Worm (Caenorhabditis elegans): ENCODE results near the gene C01B10.3.
"Not testable (repeated sequence)": the region's sequence is repeated elsewhere in the genome, so short reads cannot be mapped to it uniquely, and the experiment has no call there.

Gene C01B10.3

ce11 chrIV:6599447-6599846 lies 21.7 kb downstream of the C01B10.3 start, which contains the start of gene F38A5.8:
TSS of gene F38A5.8 (plus strand) at chrIV:6599747.
- TF ChIP-seq nhr-10 (tag; optimal IDR thresholded peaks at IDR 0.05) (no peak), nhr-237 (tag; optimal IDR thresholded peaks at IDR 0.05) (no peak), unc-55 (GFP tag; optimal IDR thresholded peaks at IDR 0.05) (no peak), R02D3.7 (tag; optimal IDR thresholded peaks at IDR 0.05) (no peak), nhr-77 (tag; optimal IDR thresholded peaks at IDR 0.05) (no peak), mab-5 (tag; optimal IDR thresholded peaks at IDR 0.05) (no peak), unc-39 (tag; optimal IDR thresholded peaks at IDR 0.05) (no peak), sma-3 (GFP tag; optimal IDR thresholded peaks at IDR 0.05) (no peak)

- not testable (repeated sequence) for TF ChIP-seq aly-2 (tag; optimal IDR thresholded peaks at IDR 0.05); unc-55 (GFP tag; optimal IDR thresholded peaks at IDR 0.05); lin-11 (tag; optimal IDR thresholded peaks at IDR 0.05)
These were observed 22.4 kb downstream of the C01B10.3 start, which contains the start of gene nspb-5 for ce11 chrIV:6598740-6599139. TSS of gene nspb-5 (plus strand) at chrIV:6599040.

ce11 chrIV:6597918-6598317 lies 23.2 kb downstream of the C01B10.3 start, which contains the start of gene nspb-4:
TSS of gene nspb-4 (plus strand) at chrIV:6598218.
- TF ChIP-seq fos-1 (tag; optimal IDR thresholded peaks at IDR 0.05); ama-1 (optimal IDR thresholded peaks at IDR 0.05); R02D3.7 (tag; optimal IDR thresholded peaks at IDR 0.05): not testable (repeated sequence)

ce11 chrIV:6597298-6597697 lies 23.9 kb downstream of the C01B10.3 start, which contains the start of gene F38A5.6:
TSS of gene F38A5.6 (minus strand) at chrIV:6597398.
- TF ChIP-seq gmeb-1 (tag; optimal IDR thresholded peaks at IDR 0.05): no peak

ce11 chrIV:6595912-6596311 lies 25.2 kb downstream of the C01B10.3 start, which contains the start of gene F38A5.22:
TSS of gene F38A5.22 (minus strand) at chrIV:6595940.
- TF ChIP-seq C34F6.9 (tag; optimal IDR thresholded peaks at IDR 0.05): no peak
- no peak for TF ChIP-seq unc-55 (GFP tag; optimal IDR thresholded peaks at IDR 0.05)

ce11 chrIV:6594871-6595270 lies 26.3 kb downstream of the C01B10.3 start, which contains the start of gene nspb-3:
TSS of gene nspb-3 (minus strand) at chrIV:6594971.
- TF ChIP-seq gmeb-1 (tag; optimal IDR thresholded peaks at IDR 0.05); unc-55 (GFP tag; optimal IDR thresholded peaks at IDR 0.05); mbf-1 (tag; optimal IDR thresholded peaks at IDR 0.05): not testable (repeated sequence)

- TF ChIP-seq nhr-12, skn-1, dmd-4 (tag; optimal IDR thresholded peaks at IDR 0.05): not testable (repeated sequence)
These were observed 30.0 kb downstream of the C01B10.3 start, which contains the start of the genes nspb-1 and nspb-2 for ce11 chrIV:6591010-6591746. TSS of gene nspb-1 (minus strand) at chrIV:6591110. TSS of gene nspb-2 (plus strand) at chrIV:6591696.

ce11 chrIV:6590029-6590428 lies 31.1 kb downstream of the C01B10.3 start, which contains the start of the genes lec-11 and irld-7:
TSS of gene lec-11 (minus strand) at chrIV:6590154.
TSS of gene irld-7 (plus strand) at chrIV:6590360.
- TF ChIP-seq fos-1 (tag; optimal IDR thresholded peaks at IDR 0.05) (peak; percentile 93), ztf-1 (GFP tag; conservative IDR thresholded peaks at IDR 0.05) (no peak), sma-9 (GFP tag; optimal IDR thresholded peaks at IDR 0.05) (peak; percentile 25), sma-9 (tag; optimal IDR thresholded peaks at IDR 0.05) (no peak), ceh-82 (tag; optimal IDR thresholded peaks at IDR 0.05) (no peak)

- no peak for TF ChIP-seq mbf-1 (tag; optimal IDR thresholded peaks at IDR 0.05)
- no peak for TF ChIP-seq nhr-77 (tag; optimal IDR thresholded peaks at IDR 0.05)
- no peak for TF ChIP-seq sem-4 (tag; optimal IDR thresholded peaks at IDR 0.05)
- TF ChIP-seq elt-3 (tag; optimal IDR thresholded peaks at IDR 0.05): no peak
- TF ChIP-seq R02D3.7 (tag; optimal IDR thresholded peaks at IDR 0.05): no peak
- no peak for TF ChIP-seq lsy-2 (tag; optimal IDR thresholded peaks at IDR 0.05)
- TF ChIP-seq gmeb-1 (tag; optimal IDR thresholded peaks at IDR 0.05): no peak
- TF ChIP-seq zag-1 (tag; optimal IDR thresholded peaks at IDR 0.05): no peak
- no peak for TF ChIP-seq mdl-1 (tag; optimal IDR thresholded peaks at IDR 0.05)
- no peak for TF ChIP-seq nhr-25 (tag; optimal IDR thresholded peaks at IDR 0.05)
- no peak for TF ChIP-seq alr-1 (tag; optimal IDR thresholded peaks at IDR 0.05)
These were observed 33.0 kb downstream of the C01B10.3 start for ce11 chrIV:6588080-6588613.

All from whole organism, L2 larva.